Fruit fly (Drosophila melanogaster) whole organism, embryonic: ENCODE measurements around the gene Psa.
A peak's percentile ranks its signal among the peaks of the same experiment; 100 is the strongest.

ENCODE experiments used
- ATbp ChIP-seq: fragments of 200-800 bp; sonication (Bioruptor generic); optimal IDR thresholded peaks from 2 replicates; lab custom pipeline; 2017; ENCODE audit warnings: missing biosample characterization, mild to moderate bottlenecking, missing genetic modification characterization, missing genetic modification reagents
- B-H2 ChIP-seq: fragments of 200-800 bp; sonication (Bioruptor generic); optimal IDR thresholded peaks from 2 replicates; lab custom pipeline; 2018; ENCODE audit warnings: missing biosample characterization, mild to moderate bottlenecking, missing genetic modification characterization
- Blimp-1 ChIP-seq: fragments of 200-800 bp; sonication (Bioruptor generic); optimal IDR thresholded peaks from 3 replicates; lab custom pipeline; 2018; ENCODE audit warnings: missing biosample characterization, missing genetic modification characterization, mild to moderate bottlenecking, moderate library complexity, missing genetic modification reagents
- C15 ChIP-seq: fragments of 200-800 bp; sonication (Bioruptor generic); IDR thresholded peaks from 3 replicates; pipeline ENCODE4 v1.3.6; 2022; ENCODE audit warnings: missing biosample characterization, missing genetic modification characterization
- CG10321 ChIP-seq: fragments of 200-800 bp; sonication (Bioruptor generic); IDR thresholded peaks from 2 replicates; pipeline ENCODE4 v1.3.6; 2022; ENCODE audit warnings: missing biosample characterization, missing genetic modification characterization
- CG11085 ChIP-seq: fragments of 200-800 bp; sonication (Bioruptor generic); IDR thresholded peaks from 2 replicates; pipeline ENCODE4 v1.3.6; 2022; ENCODE audit warnings: missing biosample characterization, missing genetic modification characterization
- CG17328 ChIP-seq: fragments of 200-800 bp; sonication (Bioruptor generic); IDR thresholded peaks from 2 replicates; pipeline ENCODE4 v1.3.6; 2022; ENCODE audit warnings: missing biosample characterization, missing genetic modification characterization
- CG18011 ChIP-seq: fragments of 200-800 bp; sonication (Bioruptor generic); optimal IDR thresholded peaks from 2 replicates; lab custom pipeline; 2017; ENCODE audit warnings: missing biosample characterization, missing genetic modification characterization, mild to moderate bottlenecking, moderate library complexity, missing genotype
- CG18599 ChIP-seq: fragments of 200-800 bp; sonication (Bioruptor generic); optimal IDR thresholded peaks from 3 replicates; lab custom pipeline; 2017; ENCODE audit warnings: missing biosample characterization, missing genetic modification characterization, mild to moderate bottlenecking, moderate library complexity, missing genetic modification reagents
- CG2116 ChIP-seq: fragments of 200-800 bp; sonication (Bioruptor generic); optimal IDR thresholded peaks from 3 replicates; lab custom pipeline; 2018; ENCODE audit warnings: missing biosample characterization, mild to moderate bottlenecking, missing genetic modification characterization
- CG2875 ChIP-seq: fragments of 200-800 bp; sonication (Bioruptor generic); optimal IDR thresholded peaks from 2 replicates; lab custom pipeline; 2017; ENCODE audit warnings: missing biosample characterization, mild to moderate bottlenecking, missing genetic modification characterization, missing genetic modification reagents
- CG3163 ChIP-seq: fragments of 200-800 bp; sonication (Bioruptor generic); optimal IDR thresholded peaks from 3 replicates; lab custom pipeline; 2016; ENCODE audit warnings: missing biosample characterization, missing genetic modification characterization
- CG33213 ChIP-seq: fragments of 200-800 bp; sonication (Bioruptor generic); optimal IDR thresholded peaks from 3 replicates; lab custom pipeline; 2016; ENCODE audit warnings: missing biosample characterization, missing genetic modification characterization
- CG3838 ChIP-seq: fragments of 200-800 bp; sonication (Bioruptor generic); optimal IDR thresholded peaks from 3 replicates; lab custom pipeline; 2016; ENCODE audit warnings: missing biosample characterization, missing genetic modification characterization
- CG6654 ChIP-seq: fragments of 200-800 bp; sonication (Bioruptor generic); optimal IDR thresholded peaks from 2 replicates; lab custom pipeline; 2017; ENCODE audit warnings: missing biosample characterization, mild to moderate bottlenecking, missing genetic modification characterization
- CG6683 ChIP-seq: fragments of 200-800 bp; sonication (Bioruptor generic); optimal IDR thresholded peaks from 2 replicates; lab custom pipeline; 2017; ENCODE audit warnings: missing biosample characterization, mild to moderate bottlenecking, missing genetic modification characterization, missing genetic modification reagents
- CG7271 ChIP-seq: fragments of 200-800 bp; sonication (Bioruptor generic); optimal IDR thresholded peaks from 2 replicates; lab custom pipeline; 2018; ENCODE audit warnings: missing biosample characterization, mild to moderate bottlenecking, missing genetic modification characterization, moderate library complexity
- CG7357 ChIP-seq: fragments of 200-800 bp; sonication (Bioruptor generic); IDR thresholded peaks from 3 replicates; pipeline ENCODE4 v1.3.6; 2022; ENCODE audit warnings: missing biosample characterization, missing genetic modification characterization
- CG8281 ChIP-seq: fragments of 200-800 bp; sonication (Bioruptor generic); optimal IDR thresholded peaks from 2 replicates; lab custom pipeline; 2018; ENCODE audit warnings: missing biosample characterization, mild to moderate bottlenecking, missing genetic modification characterization, moderate library complexity
- CG9876 ChIP-seq: fragments of 200-800 bp; sonication (Bioruptor generic); optimal IDR thresholded peaks from 2 replicates; lab custom pipeline; 2016; ENCODE audit warnings: missing biosample characterization, missing genetic modification characterization
- CoRest ChIP-seq: fragments of 200-800 bp; sonication (Bioruptor generic); optimal IDR thresholded peaks from 3 replicates; lab custom pipeline; 2018; ENCODE audit warnings: missing biosample characterization, mild to moderate bottlenecking, missing genetic modification characterization, moderate library complexity
- Eip74EF ChIP-seq, 2 experiments: fragments of 200-800 bp in 1 of 2; fragments of >200 bp in 1 of 2; sonication (Bioruptor generic) in 1 of 2; optimal IDR thresholded peaks; 2 replicates each; lab custom pipeline; 2017 to 2019; ENCODE audit warnings: missing biosample characterization in 2 of 2, missing genetic modification characterization in 2 of 2, mild to moderate bottlenecking in 1 of 2, moderate library complexity in 1 of 2
- H15 ChIP-seq: fragments of 200-800 bp; sonication (Bioruptor generic); IDR thresholded peaks from 3 replicates; pipeline ENCODE4 v1.3.6; 2022; ENCODE audit warnings: missing biosample characterization, missing genetic modification characterization
- Hr78 ChIP-seq, 2 experiments: fragments of 200-800 bp in 1 of 2; fragments of >200 bp in 1 of 2; sonication (Bioruptor generic) in 1 of 2; optimal IDR thresholded peaks; 2 replicates each; lab custom pipeline; 2017 to 2019; ENCODE audit warnings: missing biosample characterization in 2 of 2, missing genetic modification characterization in 2 of 2, mild to moderate bottlenecking in 1 of 2, moderate library complexity in 1 of 2
- MBD-R2 ChIP-seq: fragments of 200-800 bp; sonication (Bioruptor generic); IDR thresholded peaks from 2 replicates; pipeline ENCODE4 v1.3.6; 2022; ENCODE audit warnings: missing biosample characterization, missing genetic modification characterization
- NK7.1 ChIP-seq: fragments of 200-800 bp; sonication (Bioruptor generic); optimal IDR thresholded peaks from 3 replicates; lab custom pipeline; 2016; ENCODE audit warnings: missing biosample characterization, missing genetic modification characterization
- NfI ChIP-seq: fragments of 200-800 bp; sonication (Bioruptor generic); optimal IDR thresholded peaks from 3 replicates; lab custom pipeline; 2018; ENCODE audit warnings: missing biosample characterization, mild to moderate bottlenecking, missing genetic modification characterization, moderate library complexity
- Ravus ChIP-seq: fragments of 200-800 bp; sonication (Bioruptor generic); IDR thresholded peaks from 2 replicates; pipeline ENCODE4 v1.3.6; 2022; ENCODE audit warnings: missing biosample characterization, missing genetic modification characterization
- bowl ChIP-seq: fragments of 200-800 bp; sonication (Bioruptor generic); IDR thresholded peaks from 2 replicates; pipeline ENCODE4 v1.3.6; 2022; ENCODE audit warnings: missing biosample characterization, missing genetic modification characterization
- br ChIP-seq: fragments of >200 bp; optimal IDR thresholded peaks from 2 replicates; lab custom pipeline; 2017
- crp ChIP-seq, 2 experiments: fragments of 200-800 bp; sonication (Bioruptor generic); optimal IDR thresholded peaks; 2 replicates in 1 of 2; 3 replicates in 1 of 2; lab custom pipeline; 2017; ENCODE audit warnings: missing biosample characterization in 2 of 2, missing genetic modification characterization in 2 of 2, mild to moderate bottlenecking in 1 of 2, moderate library complexity in 1 of 2
- dati ChIP-seq: fragments of 200-800 bp; sonication (Bioruptor generic); IDR thresholded peaks from 2 replicates; pipeline ENCODE4 v1.3.6; 2022; ENCODE audit warnings: missing biosample characterization, missing genetic modification characterization
- dysf ChIP-seq: fragments of 200-800 bp; sonication (Bioruptor generic); IDR thresholded peaks from 3 replicates; pipeline ENCODE4 v1.3.6; 2022; ENCODE audit warnings: missing biosample characterization, missing genetic modification characterization
- ems ChIP-seq: fragments of 200-800 bp; sonication (Bioruptor generic); optimal IDR thresholded peaks from 3 replicates; lab custom pipeline; 2016; ENCODE audit warnings: missing biosample characterization, missing genetic modification characterization
- grn ChIP-seq: fragments of 200-800 bp; sonication (Bioruptor generic); optimal IDR thresholded peaks from 3 replicates; lab custom pipeline; 2017; ENCODE audit warnings: missing biosample characterization, missing genetic modification characterization
- gt ChIP-seq: fragments of 200-800 bp; sonication (Bioruptor generic); IDR thresholded peaks from 2 replicates; pipeline ENCODE4 v1.3.6; 2022; ENCODE audit warnings: missing biosample characterization, missing genetic modification characterization
- ham ChIP-seq: fragments of 200-800 bp; sonication (Bioruptor generic); IDR thresholded peaks from 2 replicates; pipeline ENCODE4 v1.3.6; 2022; ENCODE audit warnings: missing biosample characterization, missing genetic modification characterization
- her ChIP-seq: fragments of 200-800 bp; sonication (Bioruptor generic); optimal IDR thresholded peaks from 2 replicates; lab custom pipeline; 2016; ENCODE audit warnings: missing biosample characterization, missing genetic modification characterization
- jing ChIP-seq: fragments of 200-800 bp; sonication (Bioruptor generic); optimal IDR thresholded peaks from 2 replicates; lab custom pipeline; 2018; ENCODE audit warnings: missing biosample characterization, mild to moderate bottlenecking, missing genetic modification characterization
- ken ChIP-seq: fragments of 200-800 bp; sonication (Bioruptor generic); IDR thresholded peaks from 3 replicates; pipeline ENCODE4 v1.3.6; 2022; ENCODE audit warnings: missing biosample characterization, missing genetic modification characterization
- klu ChIP-seq: fragments of 200-800 bp; sonication (Bioruptor generic); IDR thresholded peaks from 2 replicates; pipeline ENCODE4 v1.3.6; 2022; ENCODE audit warnings: missing biosample characterization, missing genetic modification characterization
- mirr ChIP-seq: fragments of 200-800 bp; sonication (Bioruptor generic); optimal IDR thresholded peaks from 3 replicates; lab custom pipeline; 2018; ENCODE audit warnings: missing biosample characterization, mild to moderate bottlenecking, missing genetic modification characterization
- nau ChIP-seq: fragments of 200-800 bp; sonication (Bioruptor generic); optimal IDR thresholded peaks from 3 replicates; lab custom pipeline; 2017; ENCODE audit warnings: missing biosample characterization, mild to moderate bottlenecking, missing genetic modification characterization, missing genetic modification reagents
- oc ChIP-seq: fragments of 200-800 bp; sonication (Bioruptor generic); optimal IDR thresholded peaks from 2 replicates; lab custom pipeline; 2018; ENCODE audit warnings: missing biosample characterization, mild to moderate bottlenecking, missing genetic modification characterization, moderate library complexity
- org-1 ChIP-seq: fragments of 200-800 bp; sonication (Bioruptor generic); optimal IDR thresholded peaks from 2 replicates; lab custom pipeline; 2017; ENCODE audit warnings: missing biosample characterization, missing genetic modification characterization
- pzg ChIP-seq: fragments of 200-800 bp; sonication (Bioruptor generic); optimal IDR thresholded peaks from 3 replicates; lab custom pipeline; 2018; ENCODE audit warnings: missing biosample characterization, mild to moderate bottlenecking, missing genetic modification characterization, moderate library complexity
- sens-2 ChIP-seq: fragments of 200-800 bp; sonication (Bioruptor generic); IDR thresholded peaks from 2 replicates; pipeline ENCODE4 v1.3.6; 2022; ENCODE audit warnings: missing biosample characterization, missing genetic modification characterization
- seq ChIP-seq: fragments of 200-800 bp; sonication (Bioruptor generic); IDR thresholded peaks from 2 replicates; pipeline ENCODE4 v1.3.6; 2022; ENCODE audit warnings: missing biosample characterization, missing genetic modification characterization
- zen ChIP-seq: fragments of 200-800 bp; sonication (Bioruptor generic); optimal IDR thresholded peaks from 3 replicates; lab custom pipeline; 2018; ENCODE audit warnings: missing biosample characterization, mild to moderate bottlenecking, missing genetic modification characterization, moderate library complexity

Gene Psa

dm6 chr3L:1515820-1516540, 13.3 kb downstream of the Psa start (continued):
- TF ChIP-seq CoRest (tag; lab: Kevin White, UChicago) (peak; percentile 80), B-H2 (GFP tag; lab: Kevin White, UChicago) (no peak), br (no peak), CG3163 (GFP tag; lab: Kevin White, UChicago) (peak; percentile 25), Hr78 (GFP tag; optimal IDR thresholded peaks at IDR 0.05; lab: Kevin White, UChicago) (no peak), ems (GFP tag; lab: Kevin White, UChicago) (no peak), ham (GFP tag; lab: Robert Waterston, UW) (no peak), grn (GFP tag; lab: Kevin White, UChicago) (no peak), C15 (GFP tag; lab: Robert Waterston, UW) (no peak), CG8281 (peak; percentile 45), bowl (GFP tag; lab: Robert Waterston, UW) (no peak), Blimp-1 (GFP tag; lab: Kevin White, UChicago) (peak; percentile 78), CG9876 (GFP tag; lab: Kevin White, UChicago) (peak; percentile 55), MBD-R2 (GFP tag; lab: Robert Waterston, UW) (no peak), Eip74EF (GFP tag; optimal IDR thresholded peaks at IDR 0.05; lab: Kevin White, UChicago) (peak in 1 of 2 experiments; percentile 75), Ravus (no peak), CG3838 (GFP tag; lab: Kevin White, UChicago) (peak; percentile 10), zen (tag; lab: Kevin White, UChicago) (peak; percentile 16), pzg (GFP tag; lab: Kevin White, UChicago) (no peak), CG6654 (GFP tag; lab: Kevin White, UChicago) (peak; percentile 41), her (GFP tag; lab: Kevin White, UChicago) (peak; percentile 30), crp (GFP tag; optimal IDR thresholded peaks at IDR 0.05; lab: Kevin White, UChicago) (no peak), CG7271 (tag; lab: Kevin White, UChicago) (no peak), oc (peak; percentile 77), mirr (no peak), nau (no peak), CG33213 (GFP tag; lab: Kevin White, UChicago) (peak; percentile 48), klu (GFP tag; lab: Robert Waterston, UW) (peak; percentile 19; the same call in 1 of the 2 replicates), CG18599 (GFP tag; lab: Kevin White, UChicago) (peak; percentile 70), sens-2 (GFP tag; lab: Robert Waterston, UW) (0 out of 2 replicates have a peak, but pooled peaks have one; percentile 32), jing (peak; percentile 51), dati (GFP tag; lab: Robert Waterston, UW) (no peak), CG17328 (GFP tag; lab: Robert Waterston, UW) (peak; percentile 74), gt (GFP tag; lab: Robert Waterston, UW) (no peak), NK7.1 (GFP tag; lab: Kevin White, UChicago) (no peak), CG18011 (no peak), H15 (GFP tag; lab: Robert Waterston, UW) (no peak), CG7357 (GFP tag; lab: Robert Waterston, UW) (peak; percentile 41; the same call in 1 of the 3 replicates), ken (GFP tag; lab: Robert Waterston, UW) (peak; percentile 56; the same call in 1 of the 3 replicates), CG11085 (GFP tag; lab: Robert Waterston, UW) (no peak), CG2116 (GFP tag; lab: Kevin White, UChicago) (peak; percentile 34), ATbp (GFP tag; lab: Kevin White, UChicago) (peak; percentile 83), CG10321 (GFP tag; lab: Robert Waterston, UW) (no peak), CG2875 (GFP tag; lab: Kevin White, UChicago) (peak; percentile 68), CG6683 (no peak), dysf (GFP tag; lab: Robert Waterston, UW) (peak; percentile 71), seq (0 out of 2 replicates have a peak, but pooled peaks have one; percentile 45), NfI (peak; percentile 68), org-1 (peak; percentile 76)
